Worm (Caenorhabditis elegans) whole organism, young adult: ENCODE measurements around the gene F58E2.4.

Source experiments
- T26A5.8 ChIP-seq: sonication (generic microtip); optimal IDR thresholded peaks from 2 replicates; lab custom pipeline; 2016; ENCODE audit warnings: missing genetic modification characterization, missing compliant biosample characterization
- akir-1 ChIP-seq: fragments of 200-800 bp; sonication (Bioruptor generic); optimal IDR thresholded peaks from 2 replicates; lab custom pipeline; 2018; ENCODE audit warnings: mild to moderate bottlenecking, missing genetic modification characterization, moderate library complexity, missing compliant biosample characterization
- hmg-20 ChIP-seq: fragments of 200-800 bp; sonication (Bioruptor generic); IDR thresholded peaks from 2 replicates; pipeline ENCODE4 v1.3.6; 2022; ENCODE audit warnings: missing genetic modification reagents, missing genetic modification characterization, missing compliant biosample characterization
- pha-4 ChIP-seq: fragments of 150-350 bp; sonication (generic microtip); optimal IDR thresholded peaks from 2 replicates; lab custom pipeline; 2014; ENCODE audit warnings: missing biosample characterization, missing genetic modification reagents, missing genetic modification characterization
- ztf-22 ChIP-seq: fragments of 200-800 bp; sonication (Bioruptor generic); optimal IDR thresholded peaks from 2 replicates; lab custom pipeline; 2018; ENCODE audit warnings: mild to moderate bottlenecking, missing genetic modification characterization, moderate library complexity, missing compliant biosample characterization

ce11 chrIV:3453346-3453745, 9.8 kb upstream of the F58E2.4 start, which contains the start of gene srz-23:
- TF ChIP-seq hmg-20 (GFP tag; lab: Robert Waterston, UW): no peak
- TF ChIP-seq ztf-22 (GFP tag; lab: Kevin White, UChicago): no peak
- no peak for TF ChIP-seq pha-4 (tag; lab: Kevin White, UChicago)
- no peak for TF ChIP-seq T26A5.8 (tag; lab: Kevin White, UChicago)
- no peak for TF ChIP-seq akir-1
